Worm (Caenorhabditis elegans) whole organism, L1 larva: ENCODE data around the gene tnc-2.

Experiments
- C04F5.9 ChIP-seq: sonication (generic microtip); optimal IDR thresholded peaks from 2 replicates; lab custom pipeline; 2016; ENCODE audit warnings: missing genetic modification characterization, missing compliant biosample characterization
- C16A3.4 ChIP-seq: fragments of 150-350 bp; optimal IDR thresholded peaks from 2 replicates; lab custom pipeline; 2014; ENCODE audit warnings: missing biosample characterization, missing genetic modification characterization
- C34B4.2 ChIP-seq: sonication (generic microtip); optimal IDR thresholded peaks from 2 replicates; lab custom pipeline; 2017; ENCODE audit warnings: mild to moderate bottlenecking, missing genetic modification characterization, missing compliant biosample characterization
- F16B12.6 ChIP-seq: fragments of 150-350 bp; optimal IDR thresholded peaks from 2 replicates; lab custom pipeline; 2014; ENCODE audit warnings: missing biosample characterization, missing genetic modification characterization
- aha-1 ChIP-seq: fragments of 150-350 bp; optimal IDR thresholded peaks from 2 replicates; lab custom pipeline; 2014; ENCODE audit warnings: missing biosample characterization, missing genetic modification characterization
- alr-1 ChIP-seq: fragments of 200-800 bp; sonication (Bioruptor generic); optimal IDR thresholded peaks from 2 replicates; lab custom pipeline; 2018; ENCODE audit warnings: borderline replicate concordance, mild to moderate bottlenecking, missing genetic modification characterization, missing compliant biosample characterization
- aly-2 ChIP-seq: fragments of 150-350 bp; optimal IDR thresholded peaks from 2 replicates; lab custom pipeline; 2014; ENCODE audit warnings: missing biosample characterization, missing genetic modification characterization
- blmp-1 ChIP-seq: fragments of 150-350 bp; optimal IDR thresholded peaks from 2 replicates; lab custom pipeline; 2014; ENCODE audit warnings: missing biosample characterization, missing genetic modification characterization
- ceh-63 ChIP-seq: fragments of 200-800 bp; sonication (Bioruptor generic); optimal IDR thresholded peaks from 2 replicates; lab custom pipeline; 2018; ENCODE audit warnings: mild to moderate bottlenecking, missing genetic modification characterization, missing compliant biosample characterization
- ceh-82 ChIP-seq, 3 experiments: fragments of 150-350 bp in 1 of 3; sonication (generic microtip) in 2 of 3; optimal IDR thresholded peaks; 2 replicates each; lab custom pipeline; 2014 to 2017; ENCODE audit warnings: missing biosample characterization in 3 of 3, missing genetic modification characterization in 3 of 3
- ceh-90 ChIP-seq: sonication (generic microtip); optimal IDR thresholded peaks from 2 replicates; lab custom pipeline; 2016; ENCODE audit warnings: missing genetic modification characterization, missing compliant biosample characterization
- dpl-1 ChIP-seq, 3 experiments: fragments of 150-350 bp in 2 of 3; sonication (generic microtip) in 1 of 3; optimal IDR thresholded peaks; 2 replicates each; lab custom pipeline; 2014 to 2017; ENCODE audit warnings: missing biosample characterization in 3 of 3, missing genetic modification characterization in 3 of 3, missing genetic modification reagents in 3 of 3
- efl-1 ChIP-seq, 4 experiments: fragments of 150-350 bp; optimal IDR thresholded peaks in 3 of 4; peaks in 1 of 4; 1 replicate in 1 of 4; 2 replicates in 3 of 4; lab custom pipeline; 2014; ENCODE audit warnings: missing biosample characterization in 2 of 4, missing genetic modification characterization in 2 of 4, missing genetic modification reagents in 2 of 4
- egl-13 ChIP-seq: sonication (generic microtip); optimal IDR thresholded peaks from 2 replicates; lab custom pipeline; 2016; ENCODE audit warnings: missing genotype, missing genetic modification reagents, missing genetic modification characterization, missing compliant biosample characterization
- egl-27 ChIP-seq, 2 experiments: fragments of 150-350 bp in 1 of 2; sonication (generic microtip); optimal IDR thresholded peaks; 3 replicates each; lab custom pipeline; 2017 to 2018; ENCODE audit warnings: missing biosample characterization in 2 of 2, missing genetic modification characterization in 2 of 2, missing genetic modification reagents in 2 of 2
- elt-2 ChIP-seq: sonication (generic microtip); optimal IDR thresholded peaks from 2 replicates; lab custom pipeline; 2016; ENCODE audit warnings: missing genetic modification characterization, mild to moderate bottlenecking, inconsistent platforms, missing compliant biosample characterization, missing genetic modification reagents
- elt-3 ChIP-seq, 6 experiments: fragments of 150-350 bp in 1 of 6; sonication (generic microtip); optimal IDR thresholded peaks; 2 replicates each; lab custom pipeline; 2017 to 2018; ENCODE audit warnings: missing biosample characterization in 6 of 6, missing genetic modification characterization in 6 of 6, inconsistent platforms in 1 of 6
- fkh-8 ChIP-seq: sonication (generic microtip); optimal IDR thresholded peaks from 2 replicates; lab custom pipeline; 2016; ENCODE audit warnings: mild to moderate bottlenecking, missing genetic modification characterization, missing compliant biosample characterization
- grh-1 ChIP-seq: fragments of 200-800 bp; sonication (Bioruptor generic); IDR thresholded peaks from 2 replicates; pipeline ENCODE4 v1.3.6; 2022; ENCODE audit warnings: missing genetic modification reagents, missing genetic modification characterization, missing compliant biosample characterization
- hlh-4 ChIP-seq: sonication (generic microtip); optimal IDR thresholded peaks from 2 replicates; lab custom pipeline; 2016; ENCODE audit warnings: mild to moderate bottlenecking, missing genetic modification characterization, missing compliant biosample characterization
- hpl-2 ChIP-seq: fragments of 150-350 bp; optimal IDR thresholded peaks from 2 replicates; lab custom pipeline; 2014; ENCODE audit warnings: missing biosample characterization, missing genetic modification reagents, missing genetic modification characterization
- isw-1 ChIP-seq: fragments of 200-800 bp; sonication (Bioruptor generic); IDR thresholded peaks from 2 replicates; pipeline ENCODE4 v1.3.6; 2022; ENCODE audit warnings: missing genetic modification characterization, missing compliant biosample characterization
- jun-1 ChIP-seq: fragments of 150-350 bp; optimal IDR thresholded peaks from 2 replicates; lab custom pipeline; 2014; ENCODE audit warnings: missing biosample characterization, missing genetic modification reagents, missing genetic modification characterization
- lin-13 ChIP-seq: fragments of 150-350 bp; optimal IDR thresholded peaks from 2 replicates; lab custom pipeline; 2014; ENCODE audit warnings: missing biosample characterization, missing genetic modification reagents, missing genetic modification characterization
- lin-14 ChIP-seq: fragments of 200-800 bp; sonication (Bioruptor generic); optimal IDR thresholded peaks from 2 replicates; lab custom pipeline; 2018; ENCODE audit warnings: mild to moderate bottlenecking, missing genetic modification characterization, moderate library complexity, missing compliant biosample characterization
- lin-35 ChIP-seq, 2 experiments: fragments of 150-350 bp; optimal IDR thresholded peaks; 2 replicates each; lab custom pipeline; 2014; ENCODE audit warnings: missing biosample characterization in 2 of 2, missing genetic modification characterization in 2 of 2, missing genetic modification reagents in 2 of 2
- lsy-2 ChIP-seq, 2 experiments: fragments of 150-350 bp; optimal IDR thresholded peaks; 2 replicates each; lab custom pipeline; 2014; ENCODE audit warnings: missing biosample characterization in 2 of 2, missing genetic modification characterization in 2 of 2
- mab-9 ChIP-seq: fragments of 200-800 bp; sonication (Bioruptor generic); IDR thresholded peaks from 2 replicates; pipeline ENCODE4 v1.3.6; 2022; ENCODE audit warnings: missing genetic modification reagents, missing genetic modification characterization, missing compliant biosample characterization
- mdl-1 ChIP-seq, 2 experiments: fragments of 150-350 bp; optimal IDR thresholded peaks; 2 replicates each; lab custom pipeline; 2014 to 2017; ENCODE audit warnings: missing biosample characterization in 2 of 2, missing genetic modification characterization in 2 of 2, inconsistent platforms in 1 of 2
- nhr-47 ChIP-seq: sonication (generic microtip); optimal IDR thresholded peaks from 2 replicates; lab custom pipeline; 2016; ENCODE audit warnings: mild to moderate bottlenecking, missing genetic modification characterization, moderate library complexity, missing compliant biosample characterization
- nhr-71 ChIP-seq: sonication (generic microtip); optimal IDR thresholded peaks from 2 replicates; lab custom pipeline; 2016; ENCODE audit warnings: mild to moderate bottlenecking, missing genetic modification characterization, moderate library complexity, missing compliant biosample characterization
- nhr-76 ChIP-seq: sonication (generic microtip); optimal IDR thresholded peaks from 2 replicates; lab custom pipeline; 2017; ENCODE audit warnings: missing biosample characterization, missing genetic modification characterization
- nhr-84 ChIP-seq: sonication (generic microtip); optimal IDR thresholded peaks from 2 replicates; lab custom pipeline; 2017; ENCODE audit warnings: missing biosample characterization, missing genetic modification characterization
- nhr-90 ChIP-seq: sonication (generic microtip); optimal IDR thresholded peaks from 2 replicates; lab custom pipeline; 2016; ENCODE audit warnings: mild to moderate bottlenecking, missing genetic modification characterization, missing compliant biosample characterization; ENCODE audit not compliant: poor library complexity
- pax-3 ChIP-seq: fragments of 200-800 bp; sonication (Bioruptor generic); optimal IDR thresholded peaks from 2 replicates; lab custom pipeline; 2018; ENCODE audit warnings: mild to moderate bottlenecking, missing genetic modification characterization, moderate library complexity, missing compliant biosample characterization
- rnt-1 ChIP-seq: sonication (generic microtip); optimal IDR thresholded peaks from 2 replicates; lab custom pipeline; 2016; ENCODE audit warnings: mild to moderate bottlenecking, missing genetic modification characterization, moderate library complexity, missing compliant biosample characterization
- skn-1 ChIP-seq: fragments of 150-350 bp; optimal IDR thresholded peaks from 2 replicates; lab custom pipeline; 2014; ENCODE audit warnings: missing biosample characterization, missing genetic modification characterization
- snpc-4 ChIP-seq: fragments of 150-350 bp; optimal IDR thresholded peaks from 2 replicates; lab custom pipeline; 2014; ENCODE audit warnings: missing biosample characterization, missing genetic modification characterization
- sptf-1 ChIP-seq: fragments of 150-350 bp; optimal IDR thresholded peaks from 2 replicates; lab custom pipeline; 2014; ENCODE audit warnings: missing biosample characterization, missing genetic modification characterization
- sup-37 ChIP-seq: fragments of 200-800 bp; sonication (Bioruptor generic); optimal IDR thresholded peaks from 2 replicates; lab custom pipeline; 2018; ENCODE audit warnings: mild to moderate bottlenecking, missing genetic modification characterization, missing compliant biosample characterization
- swsn-7 ChIP-seq: sonication (generic microtip); optimal IDR thresholded peaks from 2 replicates; lab custom pipeline; 2016; ENCODE audit warnings: missing genetic modification characterization, missing compliant biosample characterization
- tbx-2 ChIP-seq: sonication (generic microtip); optimal IDR thresholded peaks from 2 replicates; lab custom pipeline; 2016; ENCODE audit warnings: missing genetic modification characterization, missing compliant biosample characterization
- unc-130 ChIP-seq: fragments of 150-350 bp; optimal IDR thresholded peaks from 2 replicates; lab custom pipeline; 2017; ENCODE audit warnings: missing biosample characterization, missing genetic modification characterization, inconsistent platforms
- unc-86 ChIP-seq: sonication (generic microtip); optimal IDR thresholded peaks from 2 replicates; lab custom pipeline; 2016; ENCODE audit warnings: missing genetic modification characterization, missing compliant biosample characterization
- unc-98 ChIP-seq: fragments of 200-800 bp; sonication (Bioruptor generic); IDR thresholded peaks from 2 replicates; pipeline ENCODE4 v1.3.6; 2022; ENCODE audit warnings: missing genetic modification characterization, missing compliant biosample characterization
- vab-15 ChIP-seq: sonication (generic microtip); optimal IDR thresholded peaks from 2 replicates; lab custom pipeline; 2017; ENCODE audit warnings: missing genotype, mild to moderate bottlenecking, missing genetic modification characterization, missing compliant biosample characterization
- zag-1 ChIP-seq: fragments of 150-350 bp; optimal IDR thresholded peaks from 2 replicates; lab custom pipeline; 2014; ENCODE audit warnings: missing biosample characterization, missing genetic modification characterization
- zip-4 ChIP-seq: fragments of 200-800 bp; sonication (Bioruptor generic); optimal IDR thresholded peaks from 2 replicates; lab custom pipeline; 2018; ENCODE audit warnings: mild to moderate bottlenecking, missing genetic modification characterization, moderate library complexity, missing compliant biosample characterization
- ztf-11 ChIP-seq, 2 experiments: sonication (generic microtip); optimal IDR thresholded peaks; 2 replicates each; lab custom pipeline; 2016 to 2017; ENCODE audit warnings: missing genetic modification characterization in 2 of 2, missing biosample characterization in 1 of 2, missing compliant biosample characterization in 1 of 2
- ztf-4 ChIP-seq: fragments of 150-350 bp; optimal IDR thresholded peaks from 2 replicates; lab custom pipeline; 2014; ENCODE audit warnings: missing biosample characterization, missing genetic modification characterization

Gene tnc-2

ce11 chrII:10445738-10446137 lies 20.9 kb upstream of the tnc-2 start (continued):
- no peak for TF ChIP-seq snpc-4 (tag; lab: Kevin White, UChicago)
- TF ChIP-seq nhr-90 (tag; lab: Kevin White, UChicago) = no peak
- no peak for TF ChIP-seq aly-2
- peak; percentile 29 for TF ChIP-seq lin-13 (GFP tag; lab: Kevin White, UChicago)
- peak; percentile 52 for TF ChIP-seq unc-130 (tag; lab: Kevin White, UChicago)
- no peak for TF ChIP-seq lsy-2 (tag; optimal IDR thresholded peaks at IDR 0.05; lab: Kevin White, UChicago)
- TF ChIP-seq F16B12.6 = peak; percentile 9
- no peak for TF ChIP-seq ztf-11 (tag; optimal IDR thresholded peaks at IDR 0.05; lab: Kevin White, UChicago)
- TF ChIP-seq unc-98 (GFP tag; lab: Robert Waterston, UW) = no peak
- TF ChIP-seq mdl-1 (tag; optimal IDR thresholded peaks at IDR 0.05; lab: Kevin White, UChicago) = peak in 1 of 2 experiments; percentile 52

ce11 chrII:10446300-10446699 lies 20.4 kb upstream of the tnc-2 start:
- no peak for TF ChIP-seq isw-1 (GFP tag; lab: Robert Waterston, UW)
- TF ChIP-seq lin-14 (GFP tag; lab: Kevin White, UChicago) = peak; percentile 72
- TF ChIP-seq nhr-84 (tag; lab: Kevin White, UChicago) = no peak
- no peak for TF ChIP-seq unc-86
- TF ChIP-seq mab-9 (GFP tag; lab: Robert Waterston, UW) = no peak
- no peak for TF ChIP-seq alr-1 (tag; lab: Kevin White, UChicago)
- TF ChIP-seq egl-27 (tag; optimal IDR thresholded peaks at IDR 0.05; lab: Kevin White, UChicago) = no peak
- TF ChIP-seq C16A3.4 (tag; lab: Kevin White, UChicago) = peak; percentile 4
- TF ChIP-seq zag-1 = no peak
- TF ChIP-seq elt-3 (tag; optimal IDR thresholded peaks at IDR 0.05; lab: Kevin White, UChicago) = peak in 2 of 6 experiments; percentile 31 to 87
- TF ChIP-seq sup-37 = no peak
- TF ChIP-seq blmp-1 = peak; percentile 92
- peak; percentile 65 for TF ChIP-seq elt-2
- no peak for TF ChIP-seq grh-1 (GFP tag; lab: Robert Waterston, UW)
- TF ChIP-seq hlh-4 = no peak
- no peak for TF ChIP-seq skn-1 (tag; lab: Kevin White, UChicago)
- TF ChIP-seq nhr-76 (tag; lab: Kevin White, UChicago) = no peak
- peak; percentile 86 for TF ChIP-seq unc-130 (tag; lab: Kevin White, UChicago)
- no peak for TF ChIP-seq swsn-7 (tag; lab: Kevin White, UChicago)
- peak; percentile 11 for TF ChIP-seq nhr-47 (tag; lab: Kevin White, UChicago)
- TF ChIP-seq lin-35 (GFP tag; optimal IDR thresholded peaks at IDR 0.05; lab: Kevin White, UChicago) = peak; percentile 3 to 77
- no peak for TF ChIP-seq snpc-4 (tag; lab: Kevin White, UChicago)
- no peak for TF ChIP-seq C34B4.2 (tag; lab: Kevin White, UChicago)
- TF ChIP-seq vab-15 = no peak
- peak; percentile 51 for TF ChIP-seq rnt-1
- TF ChIP-seq ceh-82 (tag; optimal IDR thresholded peaks at IDR 0.05; lab: Kevin White, UChicago) = no peak
- TF ChIP-seq nhr-71 (tag; lab: Kevin White, UChicago) = peak; percentile 85
- TF ChIP-seq ztf-4 (tag; lab: Kevin White, UChicago) = peak; percentile 61
- TF ChIP-seq C04F5.9 (tag; lab: Kevin White, UChicago) = no peak
- TF ChIP-seq fkh-8 (tag; lab: Kevin White, UChicago) = no peak
- no peak for TF ChIP-seq zip-4 (GFP tag; lab: Kevin White, UChicago)
- no peak for TF ChIP-seq jun-1
- no peak for TF ChIP-seq ceh-90 (tag; lab: Kevin White, UChicago)
- TF ChIP-seq sptf-1 (tag; lab: Kevin White, UChicago) = no peak
- peak; percentile 12 to 44 for TF ChIP-seq lsy-2 (tag; optimal IDR thresholded peaks at IDR 0.05; lab: Kevin White, UChicago)
- TF ChIP-seq lin-13 (GFP tag; lab: Kevin White, UChicago) = peak; percentile 8
- no peak for TF ChIP-seq ceh-63 (GFP tag; lab: Kevin White, UChicago)
- TF ChIP-seq efl-1 (optimal IDR thresholded peaks at IDR 0.05; lab: Kevin White, UChicago) = no peak
- TF ChIP-seq efl-1 (GFP tag; optimal IDR thresholded peaks at IDR 0.05 in 1 of 2; lab: Kevin White, UChicago) = peak in 1 of 2 experiments; percentile 50
- TF ChIP-seq pax-3 (tag; lab: Kevin White, UChicago) = no peak
- peak in 2 of 3 experiments; percentile 6 to 42 for TF ChIP-seq dpl-1 (GFP tag; optimal IDR thresholded peaks at IDR 0.05; lab: Kevin White, UChicago)
- TF ChIP-seq aha-1 (tag; lab: Kevin White, UChicago) = no peak
- peak; percentile 56 for TF ChIP-seq tbx-2 (tag; lab: Kevin White, UChicago)
- TF ChIP-seq egl-13 = no peak
- no peak for TF ChIP-seq hpl-2 (GFP tag; lab: Kevin White, UChicago)
